Fruit fly (Drosophila melanogaster): ENCODE results near the gene CG10336.
A peak's percentile ranks its signal among the peaks of the same experiment; 100 is the strongest.

CG10336 gene

dm6 chr2L:18707844-18708238 lies 18.5 kb downstream of the CG10336 start (continued):
- TF ChIP-seq CG10654 (GFP tag; optimal IDR thresholded peaks at IDR 0.05) (no peak), unc-4 (GFP tag; IDR thresholded peaks at IDR 0.05; ENCODE audit: partially characterized antibody) (no peak; the same call in 1 of the 2 replicates), row (GFP tag; IDR thresholded peaks at IDR 0.05) (no peak), lab (GFP tag; optimal IDR thresholded peaks at IDR 0.05) (peak; percentile 13), danr (GFP tag; IDR thresholded peaks at IDR 0.05) (no peak), tgo (GFP tag; IDR thresholded peaks at IDR 0.05) (no peak), tll (GFP tag; optimal IDR thresholded peaks at IDR 0.05) (no peak), CG6654 (GFP tag; optimal IDR thresholded peaks at IDR 0.05) (no peak), Dll (GFP tag; IDR thresholded peaks at IDR 0.05; ENCODE audit: partially characterized antibody) (no peak), B-H2 (GFP tag; optimal IDR thresholded peaks at IDR 0.05) (no peak), Optix (GFP tag; IDR thresholded peaks at IDR 0.05) (no peak), CG6854 (GFP tag; optimal IDR thresholded peaks at IDR 0.05) (no peak), dm (GFP tag; optimal IDR thresholded peaks at IDR 0.05) (no peak), Max (GFP tag; optimal IDR thresholded peaks at IDR 0.05) (peak; percentile 38), CG12299 (tag; optimal IDR thresholded peaks at IDR 0.05) (no peak), cas (GFP tag; IDR thresholded peaks at IDR 0.05) (0 out of 2 replicates have a peak, but pooled peaks have one; percentile 9), slp2 (GFP tag; optimal IDR thresholded peaks at IDR 0.05) (no peak), Dfd (GFP tag; optimal IDR thresholded peaks at IDR 0.05) (no peak), CG3995 (GFP tag; optimal IDR thresholded peaks at IDR 0.05) (no peak), CG31224 (GFP tag; IDR thresholded peaks at IDR 0.05) (no peak), stwl (tag; optimal IDR thresholded peaks at IDR 0.05) (no peak), en (GFP tag; optimal IDR thresholded peaks at IDR 0.05) (no peak), eyg (GFP tag; optimal IDR thresholded peaks at IDR 0.05) (no peak), CG14014 (GFP tag; IDR thresholded peaks at IDR 0.05) (peak; percentile 43; the same call in 1 of the 2 replicates), Trl (optimal IDR thresholded peaks at IDR 0.05) (no peak), Trl (GFP tag; optimal IDR thresholded peaks at IDR 0.05) (peak; percentile 12), fd102C (GFP tag; optimal IDR thresholded peaks at IDR 0.05) (no peak), nmo (GFP tag; optimal IDR thresholded peaks at IDR 0.05) (no peak), CG18262 (tag; optimal IDR thresholded peaks at IDR 0.05) (no peak), CG7963 (GFP tag; IDR thresholded peaks at IDR 0.05; ENCODE audit: partially characterized antibody) (no peak), psq (GFP tag; optimal IDR thresholded peaks at IDR 0.05) (no peak), jigr1 (GFP tag; IDR thresholded peaks at IDR 0.05) (no peak), ase (GFP tag; IDR thresholded peaks at IDR 0.05) (no peak), crp (GFP tag; optimal IDR thresholded peaks at IDR 0.05) (no peak), pros (GFP tag; optimal IDR thresholded peaks at IDR 0.05) (no peak), bigmax (GFP tag; optimal IDR thresholded peaks at IDR 0.05) (no peak), sna (GFP tag; IDR thresholded peaks at IDR 0.05; ENCODE audit: partially characterized antibody) (no peak), otp (GFP tag; IDR thresholded peaks at IDR 0.05) (no peak), jumu (GFP tag; optimal IDR thresholded peaks at IDR 0.05) (no peak), CG10274 (GFP tag; optimal IDR thresholded peaks at IDR 0.05) (no peak), CG13894 (tag; optimal IDR thresholded peaks at IDR 0.05) (no peak), Dp (GFP tag; optimal IDR thresholded peaks at IDR 0.05) (no peak), CG30403 (GFP tag; optimal IDR thresholded peaks at IDR 0.05) (no peak), CG9932 (GFP tag; IDR thresholded peaks at IDR 0.05) (peak; percentile 53), salm (tag; optimal IDR thresholded peaks at IDR 0.05) (no peak), Ssrp (tag; optimal IDR thresholded peaks at IDR 0.05) (no peak), prd (optimal IDR thresholded peaks at IDR 0.05) (no peak), prd (GFP tag; IDR thresholded peaks at IDR 0.05) (0 out of 3 replicates have a peak, but pooled peaks have one; percentile 36), abd-A (tag; optimal IDR thresholded peaks at IDR 0.05) (no peak), Fer2 (tag; optimal IDR thresholded peaks at IDR 0.05) (no peak), lov (optimal IDR thresholded peaks at IDR 0.05) (no peak), lov (GFP tag; IDR thresholded peaks at IDR 0.05) (no peak)
